Worm (Caenorhabditis elegans): ENCODE measurements around the gene lgc-35.

The lgc-35 gene

DNA sequence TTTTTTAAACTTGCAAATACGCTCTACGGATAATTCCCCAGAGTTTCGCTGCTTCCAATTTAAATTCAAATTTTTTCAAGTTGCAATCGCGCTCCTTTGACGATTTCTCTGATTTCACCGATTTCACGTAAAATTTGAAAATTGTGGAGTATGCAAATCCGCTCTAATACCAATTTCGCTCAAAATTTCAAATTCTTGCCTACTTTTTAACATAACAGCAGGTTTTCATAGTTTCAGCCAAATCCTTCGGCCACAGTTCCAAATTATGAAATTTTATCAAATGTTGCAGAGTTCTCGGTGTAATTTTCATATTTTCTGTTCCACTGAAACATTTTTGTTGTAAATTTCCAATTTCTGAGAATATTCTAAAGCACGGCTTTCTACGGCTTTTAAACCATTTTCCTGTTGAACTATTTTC is 52.1 kb downstream of the lgc-35 start, which contains the start of gene alkb-7 (continued):
- no peak for TF ChIP-seq let-607 (tag; optimal IDR thresholded peaks at IDR 0.05)
- TF ChIP-seq madf-10 (tag; optimal IDR thresholded peaks at IDR 0.05): no peak
- TF ChIP-seq B0035.1 (tag; optimal IDR thresholded peaks at IDR 0.05): no peak
- peak; percentile 50 for TF ChIP-seq mcd-1 (GFP tag; IDR thresholded peaks at IDR 0.05)
- peak; percentile 6; the same call in 1 of the 2 replicates for TF ChIP-seq F33H1.4 (GFP tag; IDR thresholded peaks at IDR 0.05)
- TF ChIP-seq hsf-1 (GFP tag; IDR thresholded peaks at IDR 0.05): peak; percentile 32; the same call in 1 of the 2 replicates
- TF ChIP-seq cebp-1 (GFP tag; IDR thresholded peaks at IDR 0.05): peak; percentile 50; the same call in 1 of the 2 replicates
- peak; percentile 84 for TF ChIP-seq cebp-1 (tag; optimal IDR thresholded peaks at IDR 0.05)
- TF ChIP-seq sptf-2 (GFP tag; optimal IDR thresholded peaks at IDR 0.05): no peak
- no peak for TF ChIP-seq akir-1 (GFP tag; optimal IDR thresholded peaks at IDR 0.05)
- TF ChIP-seq egl-44 (GFP tag; IDR thresholded peaks at IDR 0.05): no peak
- no peak for TF ChIP-seq C06A6.2 (GFP tag; conservative IDR thresholded peaks at IDR 0.05)
- TF ChIP-seq hlh-12 (tag; optimal IDR thresholded peaks at IDR 0.05): no peak
